Worm (Caenorhabditis elegans): ENCODE measurements around the gene ZC53.22.

DNA sequence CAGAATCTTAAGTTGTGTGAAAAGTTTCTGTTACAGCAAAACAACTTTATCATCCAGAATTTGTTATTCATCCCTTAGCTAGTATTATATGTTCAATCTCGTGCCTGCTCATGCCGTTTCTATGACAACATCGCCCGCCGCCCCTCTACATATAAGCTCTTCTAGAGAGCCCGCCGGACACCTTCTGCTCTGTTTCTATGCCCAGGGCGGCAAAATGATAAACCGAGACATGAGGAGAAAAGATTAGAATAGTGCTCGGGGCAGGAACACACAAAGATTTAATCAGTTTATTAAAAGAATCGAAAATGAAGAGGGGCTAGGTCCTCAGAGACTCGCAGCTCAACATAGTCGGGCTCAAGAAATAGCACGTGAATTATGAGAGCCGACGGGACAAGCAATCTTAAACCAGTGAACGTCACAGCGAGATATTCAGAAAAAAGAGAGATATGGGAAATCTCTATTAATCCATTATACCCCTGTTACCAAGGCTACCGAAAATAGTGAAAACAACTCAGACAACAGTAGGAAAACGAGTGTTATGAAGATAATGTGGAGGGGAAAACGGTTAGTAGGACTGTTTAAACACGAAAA is 33.7 kb downstream of the ZC53.22 start:
- TF ChIP-seq nhr-77 (tag; optimal IDR thresholded peaks at IDR 0.05) = peak; percentile 89
- peak; percentile 47; the same call in 1 of the 2 replicates for TF ChIP-seq pha-4 (GFP tag; IDR thresholded peaks at IDR 0.05)
- no peak for TF ChIP-seq pha-4 (tag; optimal IDR thresholded peaks at IDR 0.05)
- TF ChIP-seq hlh-30 (tag; optimal IDR thresholded peaks at IDR 0.05; ENCODE audit: insufficient read depth) = peak; percentile 15
- TF ChIP-seq T26A8.4 (GFP tag; IDR thresholded peaks at IDR 0.05) = no peak
- TF ChIP-seq nhr-76 (tag; optimal IDR thresholded peaks at IDR 0.05) = no peak
- no peak for TF ChIP-seq ZK546.5 (tag; optimal IDR thresholded peaks at IDR 0.05)
- TF ChIP-seq nhr-28 (tag; optimal IDR thresholded peaks at IDR 0.05) = peak; percentile 27
- no peak for TF ChIP-seq ama-1 (optimal IDR thresholded peaks at IDR 0.05)
- no peak for TF ChIP-seq lin-13 (GFP tag; optimal IDR thresholded peaks at IDR 0.05)
- TF ChIP-seq lin-38 (GFP tag; IDR thresholded peaks at IDR 0.05) = no peak

Data from whole organism, L4 larva.